Worm (Caenorhabditis elegans): Measurements from ENCODE around the gene fbl-1.

- TF ChIP-seq scrt-1 (GFP tag; IDR thresholded peaks at IDR 0.05) (no peak), ama-1 (optimal IDR thresholded peaks at IDR 0.05) (no peak), hmbx-1 (tag; optimal IDR thresholded peaks at IDR 0.05) (no peak), hmg-4 (GFP tag; optimal IDR thresholded peaks at IDR 0.05) (no peak), F13C5.2 (tag; optimal IDR thresholded peaks at IDR 0.05) (no peak), ets-7 (tag; optimal IDR thresholded peaks at IDR 0.05) (no peak), tbx-11 (GFP tag; IDR thresholded peaks at IDR 0.05) (no peak), aly-1 (tag; optimal IDR thresholded peaks at IDR 0.05) (peak; percentile 33), B0310.2 (tag; optimal IDR thresholded peaks at IDR 0.05) (no peak), pes-1 (GFP tag; IDR thresholded peaks at IDR 0.05) (no peak)
Observed at ce11 chrIV:9563529-9564376, 23.1 kb downstream of the fbl-1 start.

All from whole organism, early embryonic.